Fruit fly (Drosophila melanogaster): ENCODE results near the gene pnt.
A peak's percentile ranks its signal among the peaks of the same experiment; 100 is the strongest.

DNA sequence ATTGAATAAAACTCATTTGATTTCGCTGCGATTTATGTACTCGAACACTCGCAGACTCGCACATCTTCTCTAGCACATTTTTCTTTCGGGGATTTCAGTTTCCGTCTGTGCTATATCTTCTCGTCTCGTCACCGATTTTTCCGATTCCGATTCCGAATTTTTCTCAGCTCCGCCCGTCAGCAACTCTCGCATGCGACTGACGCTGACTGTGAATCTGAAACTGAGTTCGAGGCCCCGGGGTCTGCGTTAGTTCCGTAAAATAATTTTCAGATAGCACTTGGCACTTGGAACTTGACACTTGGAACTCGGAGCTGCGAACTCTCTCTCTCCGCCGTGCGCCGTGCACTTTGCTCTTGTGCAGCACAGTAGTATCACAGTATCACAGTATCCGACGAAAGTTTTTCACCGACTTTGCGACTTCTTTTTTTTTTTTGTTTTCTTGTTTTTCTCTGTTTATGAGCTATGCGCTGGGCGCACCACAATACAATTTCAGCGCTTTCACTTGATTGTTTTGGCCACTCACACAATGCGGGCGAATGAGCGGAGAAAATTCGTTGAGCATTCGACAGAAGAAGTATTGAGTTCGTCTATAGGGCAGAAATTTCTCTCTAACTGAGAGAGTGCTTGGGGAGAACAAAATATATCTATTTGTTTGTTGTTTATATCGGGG, 38.8 kb upstream of the pnt start, which contains the start of gene CG4393:
- TF ChIP-seq Gug (GFP tag; IDR thresholded peaks at IDR 0.05) (no peak), CG3032 (tag; optimal IDR thresholded peaks at IDR 0.05) (no peak), Sox102F (GFP tag; optimal IDR thresholded peaks at IDR 0.05) (no peak), eg (GFP tag; IDR thresholded peaks at IDR 0.05) (peak; percentile 73)

Measured in whole organism, prepupa.